Fruit fly (Drosophila melanogaster): ENCODE measurements around the gene Sol1.

The Sol1 gene

dm6 chr3R:12356044-12356443 is 30.0 kb upstream of the Sol1 start, which contains the start of gene MBD-R2 (continued):
- TF ChIP-seq Ssrp (tag; optimal IDR thresholded peaks at IDR 0.05): no peak
- peak; percentile 80 for TF ChIP-seq unc-4 (GFP tag; IDR thresholded peaks at IDR 0.05; ENCODE audit: partially characterized antibody)
- no peak for TF ChIP-seq ERR (GFP tag; optimal IDR thresholded peaks at IDR 0.05)
- peak; percentile 16 for TF ChIP-seq CG13424 (tag; optimal IDR thresholded peaks at IDR 0.05)
- no peak for TF ChIP-seq ttk (GFP tag; IDR thresholded peaks at IDR 0.05)
- TF ChIP-seq D19B (GFP tag; optimal IDR thresholded peaks at IDR 0.05): no peak
- TF ChIP-seq CG8359 (GFP tag; optimal IDR thresholded peaks at IDR 0.05; ENCODE audit: borderline replicate concordance): no peak
- no peak for TF ChIP-seq CG3281 (GFP tag; optimal IDR thresholded peaks at IDR 0.05)
- TF ChIP-seq eve (GFP tag; optimal IDR thresholded peaks at IDR 0.05): no peak
- TF ChIP-seq CG3065 (GFP tag; optimal IDR thresholded peaks at IDR 0.05): no peak
- TF ChIP-seq lmd (GFP tag; IDR thresholded peaks at IDR 0.05): no peak
- TF ChIP-seq BEAF-32 (GFP tag; optimal IDR thresholded peaks at IDR 0.05): peak; percentile 82
- peak; percentile 96 for TF ChIP-seq MESR4 (GFP tag; optimal IDR thresholded peaks at IDR 0.05)
- TF ChIP-seq gem (tag; optimal IDR thresholded peaks at IDR 0.05): peak; percentile 22
- peak; percentile 67 for TF ChIP-seq Bgb (GFP tag; IDR thresholded peaks at IDR 0.05; ENCODE audit: partially characterized antibody)
- peak; percentile 65 for TF ChIP-seq Myb (GFP tag; optimal IDR thresholded peaks at IDR 0.05)
- TF ChIP-seq Taf1 (GFP tag; IDR thresholded peaks at IDR 0.05): no peak
- no peak for TF ChIP-seq CG13123 (GFP tag; optimal IDR thresholded peaks at IDR 0.05)
- TF ChIP-seq CG10959 (GFP tag; IDR thresholded peaks at IDR 0.05): no peak
- no peak for TF ChIP-seq CG9932 (GFP tag; IDR thresholded peaks at IDR 0.05)
- TF ChIP-seq fru (optimal IDR thresholded peaks at IDR 0.05): no peak
- TF ChIP-seq CG9437 (GFP tag; optimal IDR thresholded peaks at IDR 0.05): no peak
- peak; percentile 71 for TF ChIP-seq hbn (GFP tag; IDR thresholded peaks at IDR 0.05; ENCODE audit: partially characterized antibody)
- no peak for TF ChIP-seq dpn (GFP tag; optimal IDR thresholded peaks at IDR 0.05)
- TF ChIP-seq hb (GFP tag; IDR thresholded peaks at IDR 0.05; ENCODE audit: partially characterized antibody): no peak; the same call in 2 of the 3 replicates
- no peak for TF ChIP-seq Gug (GFP tag; IDR thresholded peaks at IDR 0.05)
- TF ChIP-seq Chrac-16 (GFP tag; optimal IDR thresholded peaks at IDR 0.05): no peak
- peak; percentile 34 for TF ChIP-seq CG12391 (tag; optimal IDR thresholded peaks at IDR 0.05)
- TF ChIP-seq gcm2 (GFP tag; optimal IDR thresholded peaks at IDR 0.05): no peak
- TF ChIP-seq ci (GFP tag; IDR thresholded peaks at IDR 0.05): 0 out of 3 replicates have a peak, but pooled peaks have one; percentile 33
- no peak for TF ChIP-seq kay (GFP tag; optimal IDR thresholded peaks at IDR 0.05)
- TF ChIP-seq CG2875 (GFP tag; optimal IDR thresholded peaks at IDR 0.05): no peak
- no peak for TF ChIP-seq HHEX (GFP tag; optimal IDR thresholded peaks at IDR 0.05)
- TF ChIP-seq p53 (GFP tag; optimal IDR thresholded peaks at IDR 0.05): no peak
- no peak for TF ChIP-seq ken (GFP tag; IDR thresholded peaks at IDR 0.05)
- no peak for TF ChIP-seq so (GFP tag; IDR thresholded peaks at IDR 0.05)
- TF ChIP-seq YL-1 (GFP tag; optimal IDR thresholded peaks at IDR 0.05): peak; percentile 87
- no peak for TF ChIP-seq mam (GFP tag; optimal IDR thresholded peaks at IDR 0.05)
- TF ChIP-seq CG13287 (GFP tag; IDR thresholded peaks at IDR 0.05; ENCODE audit: partially characterized antibody): peak; percentile 84
- TF ChIP-seq sna (GFP tag; IDR thresholded peaks at IDR 0.05; ENCODE audit: partially characterized antibody): peak; percentile 42; the same call in 1 of the 2 replicates
- TF ChIP-seq CG12299 (tag; optimal IDR thresholded peaks at IDR 0.05): no peak
- TF ChIP-seq bowl (GFP tag; IDR thresholded peaks at IDR 0.05): no peak
- TF ChIP-seq chif (GFP tag; optimal IDR thresholded peaks at IDR 0.05): no peak
- no peak for TF ChIP-seq btn (GFP tag; optimal IDR thresholded peaks at IDR 0.05)
- TF ChIP-seq CoRest (tag; optimal IDR thresholded peaks at IDR 0.05): peak; percentile 19
- no peak for TF ChIP-seq Camta (GFP tag; optimal IDR thresholded peaks at IDR 0.05)
- TF ChIP-seq corto (GFP tag; optimal IDR thresholded peaks at IDR 0.05): no peak
- no peak for TF ChIP-seq CG30403 (GFP tag; optimal IDR thresholded peaks at IDR 0.05)
- peak; percentile 51 for TF ChIP-seq CG2129 (GFP tag; IDR thresholded peaks at IDR 0.05; ENCODE audit: partially characterized antibody)
- no peak for TF ChIP-seq Fer2 (tag; optimal IDR thresholded peaks at IDR 0.05)
- no peak for TF ChIP-seq bcd (GFP tag; optimal IDR thresholded peaks at IDR 0.05)

Measured in whole organism, embryonic.